Fruit fly (Drosophila melanogaster) Kc167 (cell line): ENCODE measurements around the gene CG9356.

Experiments used
- Myc ChIP-seq: fragments of >200 bp; optimal IDR thresholded peaks from 2 replicates; lab custom pipeline; 2017; ENCODE audit warnings: missing external identifiers
- Sin3A ChIP-seq: fragments of >200 bp; optimal IDR thresholded peaks from 2 replicates; lab custom pipeline; 2018; ENCODE audit warnings: missing external identifiers
- h ChIP-seq: fragments of >200 bp; optimal IDR thresholded peaks from 3 replicates; lab custom pipeline; 2018; ENCODE audit warnings: missing external identifiers
- insv ChIP-seq: fragments of >200 bp; optimal IDR thresholded peaks from 3 replicates; lab custom pipeline; 2018; ENCODE audit warnings: missing external identifiers
- psq ChIP-seq: fragments of >200 bp; optimal IDR thresholded peaks from 2 replicates; lab custom pipeline; 2017; ENCODE audit warnings: missing external identifiers
- ttk ChIP-seq: sonication (Bioruptor generic); optimal IDR thresholded peaks from 2 replicates; lab custom pipeline; 2017; ENCODE audit warnings: missing external identifiers

Gene CG9356

dm6 chr3R:9416951-9417350 lies 12.9 kb upstream of the CG9356 start:
- TF ChIP-seq Myc (no peak), Sin3A (lab: Kevin White, UChicago) (no peak), h (lab: Kevin White, UChicago) (no peak), ttk (lab: Kevin White, UChicago) (no peak), psq (lab: Kevin White, UChicago) (no peak), insv (lab: Kevin White, UChicago) (no peak)

dm6 chr3R:9411928-9412640 lies 8.0 kb upstream of the CG9356 start, which contains the start of the genes Task7 and alpha-Man-IIa:
TSS of gene Task7 (minus strand) at chr3R:9412293.
TSS of gene alpha-Man-IIa (plus strand) at chr3R:9412548.
- TF ChIP-seq h (lab: Kevin White, UChicago) (no peak), insv (lab: Kevin White, UChicago) (no peak), Myc (no peak), Sin3A (lab: Kevin White, UChicago) (no peak)

- TF ChIP-seq Sin3A (lab: Kevin White, UChicago) (no peak), ttk (lab: Kevin White, UChicago) (no peak), Myc (no peak), insv (lab: Kevin White, UChicago) (no peak), h (lab: Kevin White, UChicago) (no peak), psq (lab: Kevin White, UChicago) (no peak)
These were observed 6.1 kb upstream of the CG9356 start, which contains the start of gene betaTub85D for dm6 chr3R:9410182-9410581. TSS of gene betaTub85D (minus strand) at chr3R:9410282.

- TF ChIP-seq Myc (no peak), insv (lab: Kevin White, UChicago) (no peak), psq (lab: Kevin White, UChicago) (no peak), ttk (lab: Kevin White, UChicago) (no peak), Sin3A (lab: Kevin White, UChicago) (no peak), h (lab: Kevin White, UChicago) (no peak)
These were observed 4.0 kb upstream of the CG9356 start, which contains the start of gene CG44261 for dm6 chr3R:9408069-9408468. TSS of gene CG44261 (minus strand) at chr3R:9408169.

- TF ChIP-seq Myc (no peak), psq (lab: Kevin White, UChicago) (no peak), ttk (lab: Kevin White, UChicago) (no peak), Sin3A (lab: Kevin White, UChicago) (no peak), insv (lab: Kevin White, UChicago) (no peak), h (lab: Kevin White, UChicago) (no peak)
These were observed 2.9 kb downstream of the CG9356 start, which contains the start of the genes RpL34b and CG8132 for dm6 chr3R:9401127-9401603. TSS of gene RpL34b (minus strand) at chr3R:9401226. TSS of gene CG8132 (plus strand) at chr3R:9401495.

dm6 chr3R:9399951-9400392 lies 4.1 kb downstream of the CG9356 start, which contains the start of gene CG34117:
TSS of gene CG34117 (minus strand) at chr3R:9400053.
- TF ChIP-seq Myc: no peak
- no peak for TF ChIP-seq ttk (lab: Kevin White, UChicago)
- TF ChIP-seq insv (lab: Kevin White, UChicago): no peak

- TF ChIP-seq insv (lab: Kevin White, UChicago): no peak
- TF ChIP-seq ttk (lab: Kevin White, UChicago): no peak
- TF ChIP-seq Sin3A (lab: Kevin White, UChicago): no peak
- TF ChIP-seq psq (lab: Kevin White, UChicago): no peak
- no peak for TF ChIP-seq Myc
- no peak for TF ChIP-seq h (lab: Kevin White, UChicago)
These were observed 5.0 kb downstream of the CG9356 start for dm6 chr3R:9399074-9399473.

dm6 chr3R:9397890-9398289 lies 6.2 kb downstream of the CG9356 start, which contains the start of gene Or85f:
TSS of gene Or85f (plus strand) at chr3R:9398190.
- TF ChIP-seq insv (lab: Kevin White, UChicago) (no peak), Myc (no peak), h (lab: Kevin White, UChicago) (no peak), ttk (lab: Kevin White, UChicago) (no peak), Sin3A (lab: Kevin White, UChicago) (no peak), psq (lab: Kevin White, UChicago) (no peak)

- no peak for TF ChIP-seq psq (lab: Kevin White, UChicago)
- no peak for TF ChIP-seq Sin3A (lab: Kevin White, UChicago)
- no peak for TF ChIP-seq insv (lab: Kevin White, UChicago)
- no peak for TF ChIP-seq Myc
- no peak for TF ChIP-seq ttk (lab: Kevin White, UChicago)
- no peak for TF ChIP-seq h (lab: Kevin White, UChicago)
These were observed 8.1 kb downstream of the CG9356 start for dm6 chr3R:9395998-9396397.

- TF ChIP-seq h (lab: Kevin White, UChicago) (no peak), insv (lab: Kevin White, UChicago) (no peak), Myc (no peak), psq (lab: Kevin White, UChicago) (no peak), Sin3A (lab: Kevin White, UChicago) (no peak), ttk (lab: Kevin White, UChicago) (no peak)
These were observed 9.6 kb downstream of the CG9356 start, which contains the start of gene FER for dm6 chr3R:9394385-9395042. TSS of gene FER (minus strand) at chr3R:9394546.

dm6 chr3R:9393542-9394025 lies 10.5 kb downstream of the CG9356 start:
- TF ChIP-seq Myc: no peak
- no peak for TF ChIP-seq insv (lab: Kevin White, UChicago)
- TF ChIP-seq h (lab: Kevin White, UChicago): no peak
- TF ChIP-seq psq (lab: Kevin White, UChicago): no peak
- TF ChIP-seq Sin3A (lab: Kevin White, UChicago): no peak
- no peak for TF ChIP-seq ttk (lab: Kevin White, UChicago)
